Worm (Caenorhabditis elegans): ENCODE measurements around the gene R02D5.6.

DNA sequence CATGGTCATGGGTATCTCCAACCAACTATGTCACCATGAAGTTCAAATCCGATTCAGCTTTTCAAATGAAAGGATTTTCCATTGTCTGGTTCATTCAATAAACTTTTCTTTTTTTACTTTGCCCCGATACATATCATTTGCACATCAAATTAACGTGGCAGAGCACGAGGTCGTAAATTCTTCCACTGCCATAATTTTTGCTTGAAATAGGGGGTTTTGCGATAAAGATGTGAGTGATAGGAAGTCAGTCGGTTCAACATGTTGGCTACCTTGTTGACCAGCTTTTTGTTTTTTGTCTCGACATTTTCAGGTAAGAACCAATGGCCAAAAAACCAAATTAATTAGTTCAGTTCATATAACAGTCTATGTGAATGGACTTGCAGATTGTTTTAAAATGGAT, 41.2 kb downstream of the R02D5.6 start, which contains the start of gene clec-54:
- TF ChIP-seq ces-1 (GFP tag; optimal IDR thresholded peaks at IDR 0.05) (no peak), nhr-28 (tag; optimal IDR thresholded peaks at IDR 0.05) (no peak), ceh-83 (GFP tag; optimal IDR thresholded peaks at IDR 0.05) (no peak)
